Worm (Caenorhabditis elegans) whole organism, early embryonic: Measurements from ENCODE around the gene dhhc-13.

ENCODE experiments used
- B0310.2 ChIP-seq: sonication (generic microtip); optimal IDR thresholded peaks from 2 replicates; lab custom pipeline; 2016; ENCODE audit warnings: mild to moderate bottlenecking, missing genetic modification characterization, missing compliant biosample characterization
- F13C5.2 ChIP-seq: sonication (generic microtip); optimal IDR thresholded peaks from 2 replicates; lab custom pipeline; 2017; ENCODE audit warnings: mild to moderate bottlenecking, missing genetic modification characterization, inconsistent platforms, missing compliant biosample characterization
- aly-1 ChIP-seq: sonication (generic microtip); optimal IDR thresholded peaks from 2 replicates; lab custom pipeline; 2016; ENCODE audit warnings: missing genetic modification characterization, missing compliant biosample characterization
- ama-1 ChIP-seq: fragments of 150-350 bp; optimal IDR thresholded peaks from 2 replicates; lab custom pipeline; 2014
- ceh-13 ChIP-seq: fragments of 200-800 bp; sonication (Bioruptor generic); optimal IDR thresholded peaks from 2 replicates; lab custom pipeline; 2018; ENCODE audit warnings: mild to moderate bottlenecking, missing genetic modification characterization, missing compliant biosample characterization
- ceh-36 ChIP-seq: sonication (generic microtip); optimal IDR thresholded peaks from 2 replicates; lab custom pipeline; 2016; ENCODE audit warnings: missing genetic modification characterization, inconsistent platforms, missing compliant biosample characterization
- ets-7 ChIP-seq: sonication (generic microtip); optimal IDR thresholded peaks from 2 replicates; lab custom pipeline; 2016; ENCODE audit warnings: missing genotype, missing genetic modification characterization, missing compliant biosample characterization
- flt-1 ChIP-seq: fragments of 200-800 bp; sonication (Bioruptor generic); IDR thresholded peaks from 2 replicates; pipeline ENCODE4 v1.3.6; 2022; ENCODE audit warnings: missing genetic modification characterization, missing compliant biosample characterization
- hmbx-1 ChIP-seq: sonication (generic microtip); optimal IDR thresholded peaks from 2 replicates; lab custom pipeline; 2016; ENCODE audit warnings: mild to moderate bottlenecking, missing genetic modification characterization, missing compliant biosample characterization
- hmg-4 ChIP-seq: fragments of 200-800 bp; sonication (Bioruptor generic); optimal IDR thresholded peaks from 2 replicates; lab custom pipeline; 2018; ENCODE audit warnings: mild to moderate bottlenecking, missing genetic modification characterization, missing compliant biosample characterization
- hnd-1 ChIP-seq: sonication (generic microtip); optimal IDR thresholded peaks from 2 replicates; lab custom pipeline; 2016; ENCODE audit warnings: missing genetic modification characterization, missing compliant biosample characterization
- pes-1 ChIP-seq: fragments of 200-800 bp; sonication (Bioruptor generic); IDR thresholded peaks from 2 replicates; pipeline ENCODE4 v1.3.6; 2022; ENCODE audit warnings: missing genetic modification reagents, missing genetic modification characterization, missing compliant biosample characterization
- scrt-1 ChIP-seq: fragments of 200-800 bp; sonication (Bioruptor generic); IDR thresholded peaks from 2 replicates; pipeline ENCODE4 v1.3.6; 2022; ENCODE audit warnings: missing genetic modification characterization, missing compliant biosample characterization
- sea-1 ChIP-seq: fragments of 200-800 bp; sonication (Bioruptor generic); conservative IDR thresholded peaks from 2 replicates; pipeline ENCODE4 v1.3.6; 2022; ENCODE audit warnings: missing genetic modification characterization, missing compliant biosample characterization
- tbx-11 ChIP-seq: fragments of 200-800 bp; sonication (Bioruptor generic); IDR thresholded peaks from 2 replicates; pipeline ENCODE4 v1.3.6; 2022; ENCODE audit warnings: missing genetic modification characterization, missing compliant biosample characterization
- tbx-37 ChIP-seq: fragments of 200-800 bp; sonication (Bioruptor generic); conservative IDR thresholded peaks from 2 replicates; pipeline ENCODE4 v1.3.6; 2022; ENCODE audit warnings: missing genetic modification reagents, missing genetic modification characterization, missing compliant biosample characterization
- tra-4 ChIP-seq: sonication (generic microtip); optimal IDR thresholded peaks from 2 replicates; lab custom pipeline; 2017; ENCODE audit warnings: missing genetic modification characterization, missing compliant biosample characterization

dhhc-13 gene

ce11 chrIV:5915152-5915551, 2.0 kb upstream of the dhhc-13 start:
- TF ChIP-seq tbx-37 (GFP tag; lab: Robert Waterston, UW) (no peak), hnd-1 (tag; lab: Kevin White, UChicago) (no peak), hmg-4 (GFP tag; lab: Kevin White, UChicago) (no peak)

ce11 chrIV:5923112-5923511, 6.0 kb downstream of the dhhc-13 start:
- TF ChIP-seq F13C5.2 (tag; lab: Kevin White, UChicago): no peak
- no peak for TF ChIP-seq flt-1 (GFP tag; lab: Robert Waterston, UW)
- no peak for TF ChIP-seq ceh-36 (tag; lab: Kevin White, UChicago)
- TF ChIP-seq scrt-1 (GFP tag; lab: Robert Waterston, UW): no peak
- TF ChIP-seq hnd-1 (tag; lab: Kevin White, UChicago): no peak
- TF ChIP-seq aly-1 (tag; lab: Kevin White, UChicago): no peak
- TF ChIP-seq B0310.2 (tag; lab: Kevin White, UChicago): no peak
- TF ChIP-seq hmbx-1 (tag; lab: Kevin White, UChicago): no peak
- TF ChIP-seq ama-1: no peak
- no peak for TF ChIP-seq ets-7
- no peak for TF ChIP-seq tbx-37 (GFP tag; lab: Robert Waterston, UW)
- TF ChIP-seq hmg-4 (GFP tag; lab: Kevin White, UChicago): no peak
- no peak for TF ChIP-seq tra-4 (tag; lab: Kevin White, UChicago)

- TF ChIP-seq ceh-36 (tag; lab: Kevin White, UChicago) (no peak), hmbx-1 (tag; lab: Kevin White, UChicago) (no peak), pes-1 (no peak), ets-7 (no peak), B0310.2 (tag; lab: Kevin White, UChicago) (no peak), tra-4 (tag; lab: Kevin White, UChicago) (no peak), tbx-37 (GFP tag; lab: Robert Waterston, UW) (no peak), aly-1 (tag; lab: Kevin White, UChicago) (no peak), scrt-1 (GFP tag; lab: Robert Waterston, UW) (no peak), tbx-11 (GFP tag; lab: Robert Waterston, UW) (no peak)
Observed at ce11 chrIV:5924241-5924640, 7.1 kb downstream of the dhhc-13 start.

- no peak for TF ChIP-seq ceh-13 (GFP tag; lab: Kevin White, UChicago)
- no peak for TF ChIP-seq tra-4 (tag; lab: Kevin White, UChicago)
- no peak for TF ChIP-seq tbx-11 (GFP tag; lab: Robert Waterston, UW)
- no peak for TF ChIP-seq ets-7
- no peak for TF ChIP-seq F13C5.2 (tag; lab: Kevin White, UChicago)
- TF ChIP-seq B0310.2 (tag; lab: Kevin White, UChicago): no peak
- TF ChIP-seq ama-1: no peak
- no peak for TF ChIP-seq sea-1 (GFP tag; lab: Robert Waterston, UW)
- no peak for TF ChIP-seq hnd-1 (tag; lab: Kevin White, UChicago)
- TF ChIP-seq hmg-4 (GFP tag; lab: Kevin White, UChicago): no peak
- no peak for TF ChIP-seq scrt-1 (GFP tag; lab: Robert Waterston, UW)
- TF ChIP-seq ceh-36 (tag; lab: Kevin White, UChicago): no peak
- TF ChIP-seq hmbx-1 (tag; lab: Kevin White, UChicago): no peak
- TF ChIP-seq flt-1 (GFP tag; lab: Robert Waterston, UW): no peak
- no peak for TF ChIP-seq tbx-37 (GFP tag; lab: Robert Waterston, UW)
- no peak for TF ChIP-seq pes-1
- no peak for TF ChIP-seq aly-1 (tag; lab: Kevin White, UChicago)
Observed at ce11 chrIV:5926643-5927042, 9.5 kb downstream of the dhhc-13 start.

ce11 chrIV:5927805-5928204, 10.7 kb downstream of the dhhc-13 start:
- TF ChIP-seq tbx-37 (GFP tag; lab: Robert Waterston, UW) (no peak), F13C5.2 (tag; lab: Kevin White, UChicago) (no peak), ceh-36 (tag; lab: Kevin White, UChicago) (no peak), ama-1 (no peak), tbx-11 (GFP tag; lab: Robert Waterston, UW) (no peak), ets-7 (no peak), pes-1 (no peak), hmg-4 (GFP tag; lab: Kevin White, UChicago) (no peak), tra-4 (tag; lab: Kevin White, UChicago) (no peak), ceh-13 (GFP tag; lab: Kevin White, UChicago) (no peak), hnd-1 (tag; lab: Kevin White, UChicago) (no peak), sea-1 (GFP tag; lab: Robert Waterston, UW) (no peak), scrt-1 (GFP tag; lab: Robert Waterston, UW) (no peak), flt-1 (GFP tag; lab: Robert Waterston, UW) (no peak)

- TF ChIP-seq sea-1 (GFP tag; lab: Robert Waterston, UW) (no peak), ets-7 (no peak)
Observed at ce11 chrIV:5928957-5929356, 11.8 kb downstream of the dhhc-13 start.

- TF ChIP-seq hmg-4 (GFP tag; lab: Kevin White, UChicago) (no peak), scrt-1 (GFP tag; lab: Robert Waterston, UW) (no peak), ets-7 (no peak), ceh-36 (tag; lab: Kevin White, UChicago) (no peak), hmbx-1 (tag; lab: Kevin White, UChicago) (no peak), flt-1 (GFP tag; lab: Robert Waterston, UW) (no peak), tra-4 (tag; lab: Kevin White, UChicago) (no peak), tbx-37 (GFP tag; lab: Robert Waterston, UW) (no peak), F13C5.2 (tag; lab: Kevin White, UChicago) (no peak), hnd-1 (tag; lab: Kevin White, UChicago) (no peak), pes-1 (no peak), B0310.2 (tag; lab: Kevin White, UChicago) (no peak), ama-1 (no peak), tbx-11 (GFP tag; lab: Robert Waterston, UW) (no peak), ceh-13 (GFP tag; lab: Kevin White, UChicago) (no peak), aly-1 (tag; lab: Kevin White, UChicago) (no peak), sea-1 (GFP tag; lab: Robert Waterston, UW) (no peak)
Observed at ce11 chrIV:5930345-5930744, 13.2 kb downstream of the dhhc-13 start, which contains the start of gene lin-33. TSS of gene lin-33 (plus strand) at chrIV:5930645.
